Fruit fly (Drosophila melanogaster): ENCODE results near the gene nol.

nol gene

dm6 chr3L:11107432-11107831 lies 23.2 kb upstream of the nol start, which contains the start of gene CG32073:
Gene CG32073 (minus strand): TSS chr3L:11107582.
- TF ChIP-seq CG17801 (GFP tag; optimal IDR thresholded peaks at IDR 0.05; ENCODE audit: partially characterized antibody): no peak

DNA sequence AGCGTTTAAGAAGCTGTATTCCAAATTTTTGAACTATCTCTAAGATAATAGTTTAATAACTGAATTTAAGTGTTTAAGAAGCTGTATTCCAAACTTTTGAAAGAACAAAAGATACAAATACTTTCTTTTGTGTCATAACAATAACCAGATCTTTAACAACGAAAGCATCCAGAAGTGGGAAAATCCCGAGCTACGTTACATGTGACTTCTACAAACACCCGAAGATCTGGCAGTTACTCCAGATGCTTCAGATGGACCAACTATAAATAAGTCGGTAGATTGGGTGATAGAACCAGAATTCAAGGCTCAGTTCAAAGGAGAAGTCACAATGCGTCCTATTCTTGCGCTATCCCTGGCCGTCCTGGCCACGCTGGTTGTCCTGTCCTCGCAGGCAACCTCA lies 22.7 kb upstream of the nol start, which contains the start of gene CG12522:
Gene CG12522, plus strand, starts transcription at position 301 of the 400 bp plus-strand sequence.
- TF ChIP-seq CG17801 (GFP tag; optimal IDR thresholded peaks at IDR 0.05; ENCODE audit: partially characterized antibody): no peak

DNA sequence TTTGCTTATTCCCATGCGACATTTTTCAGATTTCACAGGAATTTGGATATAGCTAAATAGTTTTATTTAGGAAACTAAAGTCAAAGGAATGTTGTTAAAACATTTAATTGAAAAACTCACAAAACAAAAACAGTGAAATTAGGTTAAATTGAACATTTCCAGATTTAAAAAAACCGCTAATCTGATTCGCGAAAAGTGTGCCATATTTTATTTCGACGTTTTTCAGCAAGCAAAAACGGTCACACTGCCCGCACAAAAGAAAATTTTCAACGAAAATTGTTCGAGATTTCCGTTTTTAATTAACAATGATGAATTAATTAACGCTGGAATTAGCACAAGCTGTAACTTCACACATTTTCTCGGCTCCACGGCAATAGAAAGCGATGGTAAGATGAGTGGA lies 21.2 kb upstream of the nol start, which contains the start of the genes CG34012 and emei:
Gene CG34012, minus strand, starts transcription at position 52 of the 400 bp plus-strand sequence.
Gene emei, plus strand, starts transcription at position 237 of the 400 bp plus-strand sequence.
- no peak for TF ChIP-seq CG17801 (GFP tag; optimal IDR thresholded peaks at IDR 0.05; ENCODE audit: partially characterized antibody)

DNA sequence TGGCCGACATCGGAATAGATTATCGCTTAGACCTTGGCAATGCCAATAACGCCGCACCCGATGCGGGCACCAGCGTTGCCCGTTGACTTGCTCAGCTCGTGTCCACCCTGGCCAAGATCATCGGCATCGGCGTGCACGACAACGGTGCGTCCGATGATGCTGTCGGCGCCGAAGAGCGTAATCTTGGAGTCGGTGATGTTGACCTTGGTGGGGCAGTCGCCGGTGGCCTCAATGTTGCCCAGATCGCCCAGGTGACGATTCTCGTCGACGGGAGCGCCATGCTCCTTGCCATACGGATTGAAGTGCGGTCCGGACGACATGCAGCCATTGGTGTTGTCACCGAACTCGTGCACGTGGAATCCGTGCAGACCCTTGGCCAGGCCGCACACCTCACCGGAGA lies 18.2 kb upstream of the nol start:
- TF ChIP-seq CG17801 (GFP tag; optimal IDR thresholded peaks at IDR 0.05; ENCODE audit: partially characterized antibody): no peak

DNA sequence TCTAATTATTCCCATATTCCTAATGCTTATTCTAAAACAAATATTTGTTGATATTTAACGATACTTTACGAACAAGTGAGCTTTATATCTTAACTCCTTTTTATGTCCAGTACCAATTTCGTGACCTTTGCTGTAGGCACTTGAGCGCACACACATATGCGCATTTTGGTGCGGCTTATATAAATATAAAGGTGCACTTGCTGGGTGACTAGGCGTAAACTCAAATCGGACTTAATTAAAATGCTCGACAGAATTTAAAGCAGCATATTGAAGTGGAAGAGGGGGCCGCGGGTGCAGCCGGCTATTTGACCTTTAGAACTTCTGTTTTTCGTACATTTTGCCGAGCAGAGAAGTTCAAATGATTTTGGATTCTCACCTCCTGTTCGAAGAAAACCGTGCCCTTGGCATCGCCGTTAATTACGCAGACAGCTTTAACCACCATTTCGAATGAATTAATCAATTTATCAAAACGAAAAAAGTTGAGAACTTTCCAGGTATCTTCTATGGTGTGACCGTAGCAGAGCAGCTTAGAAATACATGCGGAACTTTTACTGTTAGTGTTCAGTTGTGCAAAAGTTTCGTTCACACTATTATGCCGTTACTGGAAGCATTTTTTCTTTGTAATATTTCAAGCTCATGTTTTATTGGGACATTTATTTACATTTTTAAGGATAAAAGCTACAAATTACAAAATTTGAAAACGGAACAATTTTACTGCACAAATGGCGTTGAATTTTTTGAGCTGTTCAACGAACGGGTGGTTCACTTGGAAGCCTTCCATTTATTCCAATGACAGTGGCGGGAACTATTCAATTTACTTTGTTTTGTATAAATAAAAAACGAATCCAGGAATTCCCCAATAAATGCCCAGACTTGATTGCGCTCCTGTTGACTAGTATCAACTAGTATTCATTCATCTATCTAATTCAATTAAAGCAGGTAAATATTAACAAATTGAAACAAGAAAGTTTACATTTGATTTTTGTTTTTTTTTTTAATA lies 17.1 kb upstream of the nol start, which contains the start of gene Sod1:
Gene Sod1, minus strand, starts transcription at position 543 of the 1,000 bp plus-strand sequence.
- peak; percentile 76 for TF ChIP-seq CG17801 (GFP tag; optimal IDR thresholded peaks at IDR 0.05; ENCODE audit: partially characterized antibody)

DNA sequence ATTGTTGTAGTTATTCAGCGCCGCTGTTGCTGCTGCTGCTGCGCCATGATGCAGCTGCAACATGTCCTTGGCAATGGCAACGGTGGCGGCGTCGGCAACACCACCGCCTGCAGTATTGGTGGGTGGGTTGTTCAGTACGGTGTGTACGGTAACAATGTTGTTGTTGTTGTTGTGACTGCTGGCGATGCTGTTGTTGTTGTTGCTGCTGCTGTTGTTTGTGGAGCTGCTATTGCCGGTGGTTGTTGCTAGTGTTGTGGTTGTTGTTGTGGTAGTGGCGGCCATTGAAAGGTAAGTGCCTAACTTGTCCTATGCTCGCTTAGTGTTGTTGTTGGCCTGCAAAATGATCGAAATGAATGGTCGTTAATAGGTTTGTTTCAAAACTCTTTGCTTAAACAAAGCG lies 12.9 kb upstream of the nol start:
- no peak for TF ChIP-seq CG17801 (GFP tag; optimal IDR thresholded peaks at IDR 0.05; ENCODE audit: partially characterized antibody)

- no peak for TF ChIP-seq CG17801 (GFP tag; optimal IDR thresholded peaks at IDR 0.05; ENCODE audit: partially characterized antibody)
Observed at dm6 chr3L:11118627-11119395, 11.8 kb upstream of the nol start.

- TF ChIP-seq CG17801 (GFP tag; optimal IDR thresholded peaks at IDR 0.05; ENCODE audit: partially characterized antibody): no peak
Observed at dm6 chr3L:11119396-11119900, 11.2 kb upstream of the nol start.

dm6 chr3L:11119901-11120418 lies 10.7 kb upstream of the nol start:
- TF ChIP-seq CG17801 (GFP tag; optimal IDR thresholded peaks at IDR 0.05; ENCODE audit: partially characterized antibody): no peak

DNA sequence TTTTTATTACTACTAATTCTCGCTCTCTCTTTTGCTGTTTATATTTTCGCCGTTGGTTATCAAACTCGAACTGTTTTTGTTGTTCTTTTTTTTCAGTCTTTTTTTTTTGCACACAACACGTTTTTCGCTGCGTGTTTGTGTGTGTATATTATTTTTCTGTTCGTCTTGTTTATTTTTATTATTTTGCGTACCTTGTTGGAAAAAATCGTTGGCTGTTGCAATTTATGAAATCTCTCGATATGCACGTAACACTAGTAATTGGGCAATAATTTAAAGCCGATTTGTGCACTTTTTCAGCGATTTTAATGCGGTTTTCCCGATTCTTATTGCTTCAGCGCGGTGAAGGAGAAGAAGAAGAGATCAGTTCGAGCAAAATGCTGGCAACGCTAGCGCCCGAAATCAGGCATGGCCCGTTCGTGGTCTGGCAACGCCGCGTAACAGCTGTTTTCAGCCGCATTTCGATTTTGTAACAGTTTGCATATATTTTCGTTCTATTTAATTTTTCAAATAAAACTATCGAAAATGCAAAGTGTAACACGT lies 10.1 kb upstream of the nol start, which contains the start of the genes FoxK and mRpL2:
Gene FoxK, minus strand, starts transcription at position 365 of the 540 bp plus-strand sequence.
Gene mRpL2, plus strand, starts transcription at position 429 of the 540 bp plus-strand sequence.
- TF ChIP-seq CG17801 (GFP tag; optimal IDR thresholded peaks at IDR 0.05; ENCODE audit: partially characterized antibody): peak; percentile 82

dm6 chr3L:11123088-11123487 lies 7.5 kb upstream of the nol start, which contains the start of the genes Ufd1 and NaPi-III:
Gene Ufd1 (minus strand): TSS chr3L:11123216.
Gene NaPi-III (plus strand): TSS chr3L:11123348.
- peak; percentile 53 for TF ChIP-seq CG17801 (GFP tag; optimal IDR thresholded peaks at IDR 0.05; ENCODE audit: partially characterized antibody)

DNA sequence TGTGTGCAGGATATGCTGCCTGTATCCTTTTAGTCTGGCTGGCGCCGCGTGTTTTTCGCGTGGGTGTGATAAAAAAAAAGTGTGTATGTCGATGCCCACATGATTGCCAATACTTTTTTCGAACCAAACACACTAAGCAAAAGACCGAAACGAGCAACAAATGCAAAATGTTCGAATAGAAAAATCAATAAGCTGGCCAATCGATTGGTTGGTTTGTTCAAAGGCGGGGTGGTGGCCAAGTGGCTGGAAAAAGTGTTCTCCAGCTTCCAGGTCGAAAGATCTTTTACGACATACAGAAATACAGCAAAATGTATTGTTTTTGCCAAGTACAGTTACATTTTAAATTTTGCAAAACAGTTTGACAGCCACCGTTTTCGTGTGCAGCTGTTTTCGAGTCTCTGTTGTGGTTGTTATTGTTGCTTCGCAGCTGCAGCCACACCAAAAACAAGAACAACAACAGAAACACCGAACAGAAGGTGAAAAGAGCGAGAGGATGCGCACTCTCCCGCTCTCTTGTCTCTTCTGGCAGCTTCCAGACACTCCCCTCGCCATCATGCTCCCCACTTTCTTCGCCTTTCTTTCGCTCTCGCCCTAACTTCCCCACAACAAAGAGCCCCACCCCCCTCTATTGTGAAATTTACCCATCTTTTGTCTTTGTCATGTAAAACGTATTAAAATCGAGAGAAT lies 6.9 kb upstream of the nol start:
- no peak for TF ChIP-seq CG17801 (GFP tag; optimal IDR thresholded peaks at IDR 0.05; ENCODE audit: partially characterized antibody)

dm6 chr3L:11124439-11124838 lies 6.2 kb upstream of the nol start:
- TF ChIP-seq CG17801 (GFP tag; optimal IDR thresholded peaks at IDR 0.05; ENCODE audit: partially characterized antibody): no peak

DNA sequence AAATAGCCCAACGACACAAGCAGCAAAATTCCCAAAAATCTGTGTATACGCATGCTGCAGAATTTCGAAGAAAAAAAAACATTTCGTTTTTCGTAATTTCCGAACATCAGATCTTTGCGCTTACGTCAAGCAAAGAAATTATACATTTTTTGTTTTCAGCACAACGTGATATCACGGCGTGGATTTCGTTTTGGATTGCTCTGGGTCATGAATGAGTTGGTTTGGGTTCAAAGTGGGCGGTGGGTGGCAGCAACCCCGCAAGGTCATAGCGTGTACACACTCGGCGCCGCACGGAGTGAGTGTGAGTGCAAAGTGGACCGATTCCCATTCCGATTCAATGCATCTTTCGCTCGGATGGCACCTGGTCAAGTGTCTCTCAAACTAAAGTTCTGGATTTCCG lies 5.8 kb upstream of the nol start:
- no peak for TF ChIP-seq CG17801 (GFP tag; optimal IDR thresholded peaks at IDR 0.05; ENCODE audit: partially characterized antibody)
